Fruit fly (Drosophila melanogaster): ENCODE data around the gene CG15219.
A peak's percentile ranks its signal among the peaks of the same experiment; 100 is the strongest.

CG15219 gene

dm6 chr2L:22121651-22122165 lies 16.4 kb upstream of the CG15219 start:
- TF ChIP-seq lola (GFP tag; optimal IDR thresholded peaks at IDR 0.05), result peak; percentile 92
- TF ChIP-seq Dif (GFP tag; optimal IDR thresholded peaks at IDR 0.05; ENCODE audit: partially characterized antibody), result no peak
- TF ChIP-seq Hnf4 (GFP tag; optimal IDR thresholded peaks at IDR 0.05), result no peak
- peak; percentile 25 for TF ChIP-seq HLH106 (tag; optimal IDR thresholded peaks at IDR 0.05)
- TF ChIP-seq br (GFP tag; optimal IDR thresholded peaks at IDR 0.05), result no peak
- TF ChIP-seq N (GFP tag; optimal IDR thresholded peaks at IDR 0.05), result peak; percentile 92
- peak; percentile 63 for TF ChIP-seq woc (GFP tag; optimal IDR thresholded peaks at IDR 0.05)
- no peak for TF ChIP-seq CrebA (GFP tag; optimal IDR thresholded peaks at IDR 0.05; ENCODE audit: borderline replicate concordance)
- TF ChIP-seq Myc (optimal IDR thresholded peaks at IDR 0.05), result peak; percentile 11
- no peak for TF ChIP-seq fru (GFP tag; optimal IDR thresholded peaks at IDR 0.05)
- TF ChIP-seq Hr78 (GFP tag; optimal IDR thresholded peaks at IDR 0.05), result peak; percentile 70

- peak; percentile 5 for TF ChIP-seq ey (GFP tag; optimal IDR thresholded peaks at IDR 0.05)
- no peak for TF ChIP-seq tai (GFP tag; optimal IDR thresholded peaks at IDR 0.05)
- TF ChIP-seq Mio (GFP tag; optimal IDR thresholded peaks at IDR 0.05), result no peak
These were observed 15.6 kb upstream of the CG15219 start, which contains the start of gene CG3651 for dm6 chr2L:22120871-22121388. Gene CG3651 (plus strand): TSS chr2L:22121338.

dm6 chr2L:22108664-22109063 lies 3.4 kb upstream of the CG15219 start, which contains the start of gene CG6675:
Gene CG6675 (plus strand): TSS chr2L:22108964.
- TF ChIP-seq Myc (optimal IDR thresholded peaks at IDR 0.05) (no peak), br (GFP tag; optimal IDR thresholded peaks at IDR 0.05) (no peak), lola (GFP tag; optimal IDR thresholded peaks at IDR 0.05) (no peak), psq (GFP tag; optimal IDR thresholded peaks at IDR 0.05) (no peak), GATAd (GFP tag; optimal IDR thresholded peaks at IDR 0.05) (no peak), CrebA (GFP tag; optimal IDR thresholded peaks at IDR 0.05; ENCODE audit: borderline replicate concordance) (no peak), tai (GFP tag; optimal IDR thresholded peaks at IDR 0.05) (no peak), Mio (GFP tag; optimal IDR thresholded peaks at IDR 0.05) (no peak), dsf (GFP tag; optimal IDR thresholded peaks at IDR 0.05; ENCODE audit: borderline replicate concordance) (no peak)

- TF ChIP-seq HLH106 (tag; optimal IDR thresholded peaks at IDR 0.05) (no peak), h (GFP tag; optimal IDR thresholded peaks at IDR 0.05) (no peak), lola (GFP tag; optimal IDR thresholded peaks at IDR 0.05) (no peak), CG32264 (GFP tag; optimal IDR thresholded peaks at IDR 0.05) (no peak), Dif (GFP tag; optimal IDR thresholded peaks at IDR 0.05; ENCODE audit: partially characterized antibody) (no peak), fru (GFP tag; optimal IDR thresholded peaks at IDR 0.05) (no peak), Hr83 (GFP tag; optimal IDR thresholded peaks at IDR 0.05; ENCODE audit: poor library complexity, severe bottlenecking) (no peak), brk (GFP tag; optimal IDR thresholded peaks at IDR 0.05) (no peak), dmrt93B (GFP tag; optimal IDR thresholded peaks at IDR 0.05) (no peak), usp (GFP tag; optimal IDR thresholded peaks at IDR 0.05) (no peak), woc (GFP tag; optimal IDR thresholded peaks at IDR 0.05) (no peak), dsf (GFP tag; optimal IDR thresholded peaks at IDR 0.05; ENCODE audit: borderline replicate concordance) (no peak), OdsH (GFP tag; optimal IDR thresholded peaks at IDR 0.05) (no peak), sage (GFP tag; optimal IDR thresholded peaks at IDR 0.05) (no peak), Vsx2 (GFP tag; optimal IDR thresholded peaks at IDR 0.05; ENCODE audit: partially characterized antibody) (no peak), ey (GFP tag; optimal IDR thresholded peaks at IDR 0.05) (no peak), foxo (GFP tag; optimal IDR thresholded peaks at IDR 0.05) (no peak), Dfd (GFP tag; optimal IDR thresholded peaks at IDR 0.05) (no peak)
These were observed 1.9 kb upstream of the CG15219 start, which contains the start of gene CG10834 for dm6 chr2L:22107204-22107603. Gene CG10834 (minus strand): TSS chr2L:22107304.

dm6 chr2L:22104301-22104700 lies 1.0 kb downstream of the CG15219 start, which contains the start of gene tplus3b:
Gene tplus3b (minus strand): TSS chr2L:22104401.
- TF ChIP-seq CG9705 (GFP tag; optimal IDR thresholded peaks at IDR 0.05) (no peak), h (GFP tag; optimal IDR thresholded peaks at IDR 0.05) (no peak), Rel (GFP tag; optimal IDR thresholded peaks at IDR 0.05) (no peak), Rel (tag; optimal IDR thresholded peaks at IDR 0.05) (no peak), Hr78 (GFP tag; optimal IDR thresholded peaks at IDR 0.05) (no peak), tai (GFP tag; optimal IDR thresholded peaks at IDR 0.05) (no peak), HLH106 (tag; optimal IDR thresholded peaks at IDR 0.05) (no peak), Sp1 (GFP tag; optimal IDR thresholded peaks at IDR 0.05) (no peak), ey (GFP tag; optimal IDR thresholded peaks at IDR 0.05) (no peak), sv (GFP tag; optimal IDR thresholded peaks at IDR 0.05) (no peak), CG32264 (GFP tag; optimal IDR thresholded peaks at IDR 0.05) (no peak), Dfd (GFP tag; optimal IDR thresholded peaks at IDR 0.05) (no peak), foxo (GFP tag; optimal IDR thresholded peaks at IDR 0.05) (no peak), woc (GFP tag; optimal IDR thresholded peaks at IDR 0.05) (no peak), Hnf4 (GFP tag; optimal IDR thresholded peaks at IDR 0.05) (no peak), Hr83 (GFP tag; optimal IDR thresholded peaks at IDR 0.05; ENCODE audit: poor library complexity, severe bottlenecking) (no peak), fru (GFP tag; optimal IDR thresholded peaks at IDR 0.05) (no peak), br (GFP tag; optimal IDR thresholded peaks at IDR 0.05) (no peak), OdsH (GFP tag; optimal IDR thresholded peaks at IDR 0.05) (no peak), dl (GFP tag; optimal IDR thresholded peaks at IDR 0.05; ENCODE audit: insufficient read depth in 1 of 2, partially characterized antibody in 2 of 2) (no peak)
